Worm (Caenorhabditis elegans): Measurements from ENCODE around the gene F53F1.4.
"Not testable (repeated sequence)": the region's sequence is repeated elsewhere in the genome, so short reads cannot be mapped to it uniquely, and the experiment has no call there.

ce11 chrV:13443535-13443934 lies 32.7 kb downstream of the F53F1.4 start, which contains the start of gene Y2H9A.6:
- TF ChIP-seq lsy-2 (tag; optimal IDR thresholded peaks at IDR 0.05); ama-1 (optimal IDR thresholded peaks at IDR 0.05); ceh-82 (tag; optimal IDR thresholded peaks at IDR 0.05); ZK546.5 (tag; optimal IDR thresholded peaks at IDR 0.05); elt-1 (tag; optimal IDR thresholded peaks at IDR 0.05): not testable (repeated sequence)
